Worm (Caenorhabditis elegans): ENCODE measurements around the gene K02E2.7.

The K02E2.7 gene

DNA sequence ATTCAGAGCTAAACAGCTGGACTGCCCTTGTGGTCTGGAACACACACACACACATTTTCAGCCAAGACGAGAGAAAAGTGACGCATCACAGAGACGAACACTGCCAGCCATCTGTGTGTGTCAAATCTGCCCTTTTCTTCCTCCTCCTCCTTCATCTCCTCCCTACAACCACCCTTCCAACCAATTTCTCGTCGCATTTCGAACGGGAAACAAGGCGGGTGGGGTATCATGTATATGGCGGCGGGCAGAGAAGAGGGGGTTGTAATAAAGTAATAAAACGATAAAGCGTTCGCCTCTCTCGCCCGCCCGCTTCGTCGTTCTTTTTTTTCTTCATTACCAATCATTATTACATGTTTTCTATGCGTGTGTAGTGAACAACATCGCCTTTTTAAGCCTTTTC lies 23.4 kb upstream of the K02E2.7 start:
- TF ChIP-seq hnd-1 (tag; optimal IDR thresholded peaks at IDR 0.05) = no peak
- TF ChIP-seq hmbx-1 (tag; optimal IDR thresholded peaks at IDR 0.05) = no peak
- no peak for TF ChIP-seq ceh-13 (GFP tag; optimal IDR thresholded peaks at IDR 0.05)
- TF ChIP-seq tbx-11 (GFP tag; IDR thresholded peaks at IDR 0.05) = no peak
- no peak for TF ChIP-seq pes-1 (GFP tag; IDR thresholded peaks at IDR 0.05)
- TF ChIP-seq flt-1 (GFP tag; IDR thresholded peaks at IDR 0.05) = peak; percentile 17; the same call in 1 of the 2 replicates
- TF ChIP-seq tbx-37 (GFP tag; conservative IDR thresholded peaks at IDR 0.05) = no peak
- TF ChIP-seq ceh-36 (tag; optimal IDR thresholded peaks at IDR 0.05) = peak; percentile 35
- no peak for TF ChIP-seq F13C5.2 (tag; optimal IDR thresholded peaks at IDR 0.05)
- no peak for TF ChIP-seq aly-1 (tag; optimal IDR thresholded peaks at IDR 0.05)
- TF ChIP-seq sea-1 (GFP tag; conservative IDR thresholded peaks at IDR 0.05) = no peak
- TF ChIP-seq ets-7 (tag; optimal IDR thresholded peaks at IDR 0.05) = no peak
- TF ChIP-seq hmg-4 (GFP tag; optimal IDR thresholded peaks at IDR 0.05) = peak; percentile 68
- TF ChIP-seq ama-1 (optimal IDR thresholded peaks at IDR 0.05) = no peak
- TF ChIP-seq B0310.2 (tag; optimal IDR thresholded peaks at IDR 0.05) = no peak

DNA sequence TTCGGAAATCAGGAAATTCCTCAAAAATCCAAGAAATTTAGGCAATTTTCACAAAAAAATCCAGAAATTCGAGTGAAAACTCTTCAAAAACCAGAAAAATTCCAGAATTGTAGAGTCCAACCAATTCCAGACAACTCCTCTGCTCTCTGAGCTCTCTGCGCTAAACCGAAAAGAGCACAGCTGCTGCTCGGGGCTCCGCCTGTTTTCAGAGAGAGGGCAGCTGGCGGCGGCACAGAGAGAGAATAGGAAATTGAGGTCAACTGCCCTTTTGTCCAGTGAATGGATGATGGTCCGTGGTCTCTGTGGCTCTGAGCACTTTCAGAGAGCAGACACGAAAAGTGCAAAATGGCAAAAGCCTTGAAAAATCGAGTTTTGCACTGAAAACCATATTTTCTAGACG lies 22.2 kb upstream of the K02E2.7 start:
- no peak for TF ChIP-seq flt-1 (GFP tag; IDR thresholded peaks at IDR 0.05)
- TF ChIP-seq tbx-11 (GFP tag; IDR thresholded peaks at IDR 0.05) = no peak
- no peak for TF ChIP-seq tra-4 (tag; optimal IDR thresholded peaks at IDR 0.05)
- no peak for TF ChIP-seq hnd-1 (tag; optimal IDR thresholded peaks at IDR 0.05)
- TF ChIP-seq ceh-13 (GFP tag; optimal IDR thresholded peaks at IDR 0.05) = no peak
- TF ChIP-seq tbx-37 (GFP tag; conservative IDR thresholded peaks at IDR 0.05) = no peak
- TF ChIP-seq ceh-36 (tag; optimal IDR thresholded peaks at IDR 0.05) = no peak
- TF ChIP-seq ama-1 (optimal IDR thresholded peaks at IDR 0.05) = no peak
- no peak for TF ChIP-seq F13C5.2 (tag; optimal IDR thresholded peaks at IDR 0.05)
- TF ChIP-seq scrt-1 (GFP tag; IDR thresholded peaks at IDR 0.05) = no peak
- no peak for TF ChIP-seq ets-7 (tag; optimal IDR thresholded peaks at IDR 0.05)
- no peak for TF ChIP-seq pes-1 (GFP tag; IDR thresholded peaks at IDR 0.05)
- no peak for TF ChIP-seq aly-1 (tag; optimal IDR thresholded peaks at IDR 0.05)
- no peak for TF ChIP-seq hmbx-1 (tag; optimal IDR thresholded peaks at IDR 0.05)
- no peak for TF ChIP-seq B0310.2 (tag; optimal IDR thresholded peaks at IDR 0.05)
- TF ChIP-seq sea-1 (GFP tag; conservative IDR thresholded peaks at IDR 0.05) = no peak
- no peak for TF ChIP-seq hmg-4 (GFP tag; optimal IDR thresholded peaks at IDR 0.05)

DNA sequence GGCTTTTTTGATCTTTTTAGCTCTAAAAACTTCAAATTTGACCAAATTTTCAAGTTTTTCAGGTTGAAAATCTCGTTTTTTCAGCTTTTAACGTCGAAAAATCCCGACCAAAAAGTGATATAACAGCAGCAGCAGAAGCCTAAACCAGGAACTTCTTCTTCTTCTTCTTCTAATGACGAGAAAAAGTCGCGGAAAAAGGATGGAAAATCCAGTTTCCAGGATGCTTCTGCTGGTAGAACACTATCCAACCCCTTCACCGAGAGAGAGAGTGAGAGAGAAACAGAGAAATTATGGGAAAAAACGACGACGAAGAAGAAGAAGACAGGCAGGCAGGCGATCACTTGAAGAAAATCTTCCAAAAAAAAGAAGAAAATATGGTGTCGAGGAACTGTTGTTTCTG lies 20.0 kb upstream of the K02E2.7 start:
- TF ChIP-seq hnd-1 (tag; optimal IDR thresholded peaks at IDR 0.05) = no peak
- TF ChIP-seq ceh-13 (GFP tag; optimal IDR thresholded peaks at IDR 0.05) = no peak
- no peak for TF ChIP-seq hmbx-1 (tag; optimal IDR thresholded peaks at IDR 0.05)
- no peak for TF ChIP-seq sea-1 (GFP tag; conservative IDR thresholded peaks at IDR 0.05)
- no peak for TF ChIP-seq scrt-1 (GFP tag; IDR thresholded peaks at IDR 0.05)
- TF ChIP-seq tra-4 (tag; optimal IDR thresholded peaks at IDR 0.05) = no peak
- no peak for TF ChIP-seq aly-1 (tag; optimal IDR thresholded peaks at IDR 0.05)
- TF ChIP-seq tbx-11 (GFP tag; IDR thresholded peaks at IDR 0.05) = no peak
- TF ChIP-seq flt-1 (GFP tag; IDR thresholded peaks at IDR 0.05) = no peak
- no peak for TF ChIP-seq pes-1 (GFP tag; IDR thresholded peaks at IDR 0.05)
- no peak for TF ChIP-seq ama-1 (optimal IDR thresholded peaks at IDR 0.05)
- TF ChIP-seq ceh-36 (tag; optimal IDR thresholded peaks at IDR 0.05) = no peak
- no peak for TF ChIP-seq F13C5.2 (tag; optimal IDR thresholded peaks at IDR 0.05)
- TF ChIP-seq hmg-4 (GFP tag; optimal IDR thresholded peaks at IDR 0.05) = no peak
- no peak for TF ChIP-seq ets-7 (tag; optimal IDR thresholded peaks at IDR 0.05)
- TF ChIP-seq B0310.2 (tag; optimal IDR thresholded peaks at IDR 0.05) = no peak
- no peak for TF ChIP-seq tbx-37 (GFP tag; conservative IDR thresholded peaks at IDR 0.05)

DNA sequence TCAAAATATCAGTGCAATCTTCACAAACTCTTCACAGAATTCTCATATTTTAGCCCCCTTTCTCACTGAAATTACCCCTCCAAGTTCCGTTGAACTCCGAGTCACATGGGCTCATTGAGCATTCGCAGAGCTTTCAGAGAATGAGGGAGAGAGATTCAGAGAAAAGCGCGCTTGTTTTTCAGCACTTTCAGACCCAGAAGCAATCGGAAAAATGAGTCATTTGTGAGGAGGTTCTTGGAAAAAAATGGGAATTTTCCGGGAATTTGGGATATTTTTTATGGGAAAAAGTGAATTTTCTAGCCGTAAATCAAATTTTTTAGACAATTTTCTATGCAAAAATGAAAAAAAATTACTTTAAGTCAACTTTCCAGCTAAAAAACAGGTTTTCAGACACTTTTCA lies 16.0 kb upstream of the K02E2.7 start:
- TF ChIP-seq ama-1 (optimal IDR thresholded peaks at IDR 0.05) (no peak), ceh-36 (tag; optimal IDR thresholded peaks at IDR 0.05) (no peak), sea-1 (GFP tag; conservative IDR thresholded peaks at IDR 0.05) (no peak), hnd-1 (tag; optimal IDR thresholded peaks at IDR 0.05) (no peak), pes-1 (GFP tag; IDR thresholded peaks at IDR 0.05) (no peak), aly-1 (tag; optimal IDR thresholded peaks at IDR 0.05) (no peak), tbx-37 (GFP tag; conservative IDR thresholded peaks at IDR 0.05) (no peak), tra-4 (tag; optimal IDR thresholded peaks at IDR 0.05) (no peak), hmbx-1 (tag; optimal IDR thresholded peaks at IDR 0.05) (no peak), tbx-11 (GFP tag; IDR thresholded peaks at IDR 0.05) (no peak), ceh-13 (GFP tag; optimal IDR thresholded peaks at IDR 0.05) (no peak), scrt-1 (GFP tag; IDR thresholded peaks at IDR 0.05) (no peak), flt-1 (GFP tag; IDR thresholded peaks at IDR 0.05) (no peak), F13C5.2 (tag; optimal IDR thresholded peaks at IDR 0.05) (no peak), ets-7 (tag; optimal IDR thresholded peaks at IDR 0.05) (no peak), B0310.2 (tag; optimal IDR thresholded peaks at IDR 0.05) (no peak), hmg-4 (GFP tag; optimal IDR thresholded peaks at IDR 0.05) (no peak)

DNA sequence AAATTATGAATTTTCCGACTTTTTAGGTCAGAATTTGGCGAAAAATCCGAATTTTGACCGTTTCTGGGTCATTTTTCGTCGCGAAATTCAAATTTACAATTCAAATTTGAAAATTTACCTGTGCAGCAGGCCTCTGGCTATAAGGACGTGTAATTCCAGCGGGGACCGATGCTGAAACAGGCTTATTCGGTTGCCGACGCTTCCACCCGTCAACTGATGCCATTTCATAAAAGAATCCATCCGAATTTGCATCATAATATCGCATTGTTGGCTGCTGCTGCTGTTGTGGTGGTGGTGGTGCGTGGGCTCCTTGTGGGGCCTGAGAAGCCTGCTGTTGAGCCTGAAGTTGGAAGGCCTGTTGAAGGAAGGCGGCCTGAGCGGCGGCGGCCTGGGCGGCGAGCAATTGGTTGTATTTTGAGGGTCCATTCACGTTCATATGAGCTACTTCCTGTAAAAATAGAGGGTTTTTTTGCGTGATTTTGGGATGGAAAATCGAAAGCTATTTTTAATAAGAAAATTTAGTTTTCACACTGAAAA lies 12.8 kb upstream of the K02E2.7 start:
- peak; percentile 55 for TF ChIP-seq ama-1 (optimal IDR thresholded peaks at IDR 0.05)
- TF ChIP-seq ceh-13 (GFP tag; optimal IDR thresholded peaks at IDR 0.05) = no peak

DNA sequence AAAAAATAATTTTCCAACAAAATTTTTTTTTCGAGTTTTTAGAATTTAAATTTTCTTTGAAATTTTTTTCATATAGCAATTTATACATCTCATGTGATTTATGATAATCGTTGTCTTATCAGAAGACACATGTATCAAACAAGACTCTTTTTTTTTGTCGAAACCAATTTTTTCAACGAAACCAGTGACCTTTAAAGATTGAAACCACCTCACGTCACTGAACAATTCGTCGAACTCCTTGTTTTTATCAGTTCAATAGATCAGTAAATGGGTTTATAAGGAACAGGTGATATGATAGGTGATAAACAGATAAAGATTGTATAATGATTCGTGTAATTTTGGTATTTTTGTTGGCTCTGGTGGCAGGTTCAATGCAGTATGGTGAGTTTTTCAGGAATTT lies 6.9 kb upstream of the K02E2.7 start, which contains the start of gene cnc-7:
TSS of gene cnc-7 (plus strand) at position 301 of the 400 bp plus-strand sequence.
- no peak for TF ChIP-seq tra-4 (tag; optimal IDR thresholded peaks at IDR 0.05)
- no peak for TF ChIP-seq ets-7 (tag; optimal IDR thresholded peaks at IDR 0.05)
- no peak for TF ChIP-seq ceh-36 (tag; optimal IDR thresholded peaks at IDR 0.05)
- TF ChIP-seq F13C5.2 (tag; optimal IDR thresholded peaks at IDR 0.05) = no peak
- TF ChIP-seq hmg-4 (GFP tag; optimal IDR thresholded peaks at IDR 0.05) = no peak
- TF ChIP-seq pes-1 (GFP tag; IDR thresholded peaks at IDR 0.05) = no peak
- no peak for TF ChIP-seq scrt-1 (GFP tag; IDR thresholded peaks at IDR 0.05)
- no peak for TF ChIP-seq aly-1 (tag; optimal IDR thresholded peaks at IDR 0.05)
- TF ChIP-seq hnd-1 (tag; optimal IDR thresholded peaks at IDR 0.05) = no peak
- no peak for TF ChIP-seq tbx-37 (GFP tag; conservative IDR thresholded peaks at IDR 0.05)
- TF ChIP-seq B0310.2 (tag; optimal IDR thresholded peaks at IDR 0.05) = no peak
- no peak for TF ChIP-seq hmbx-1 (tag; optimal IDR thresholded peaks at IDR 0.05)
- TF ChIP-seq tbx-11 (GFP tag; IDR thresholded peaks at IDR 0.05) = no peak
- TF ChIP-seq ama-1 (optimal IDR thresholded peaks at IDR 0.05) = no peak
- TF ChIP-seq sea-1 (GFP tag; conservative IDR thresholded peaks at IDR 0.05) = no peak
- TF ChIP-seq ceh-13 (GFP tag; optimal IDR thresholded peaks at IDR 0.05) = no peak
- no peak for TF ChIP-seq flt-1 (GFP tag; IDR thresholded peaks at IDR 0.05)

DNA sequence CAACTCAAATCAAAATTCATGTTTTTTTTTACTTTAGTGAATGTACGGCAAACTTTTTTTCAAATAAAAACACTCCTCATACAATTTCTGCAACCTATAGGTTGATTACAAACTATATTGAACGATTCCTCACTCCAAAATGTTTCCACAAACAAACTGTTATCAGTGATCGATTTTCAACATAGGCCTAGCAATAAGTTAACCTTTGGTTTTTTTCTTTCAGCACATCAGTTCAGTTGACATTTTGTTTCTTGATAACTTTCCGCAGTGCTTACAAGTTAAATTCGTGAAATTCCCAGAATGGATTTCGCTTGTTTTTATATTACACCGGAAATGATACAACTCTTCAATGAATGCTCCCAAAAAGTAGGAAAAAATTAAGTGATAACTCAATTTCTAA lies 573 bp upstream of the K02E2.7 start, which contains the start of gene F53H2.1:
TSS of gene F53H2.1 (plus strand) at position 301 of the 400 bp plus-strand sequence.
- no peak for TF ChIP-seq ceh-13 (GFP tag; optimal IDR thresholded peaks at IDR 0.05)
- TF ChIP-seq ama-1 (optimal IDR thresholded peaks at IDR 0.05) = no peak
- TF ChIP-seq hnd-1 (tag; optimal IDR thresholded peaks at IDR 0.05) = no peak
- no peak for TF ChIP-seq flt-1 (GFP tag; IDR thresholded peaks at IDR 0.05)
- TF ChIP-seq pes-1 (GFP tag; IDR thresholded peaks at IDR 0.05) = no peak
- TF ChIP-seq hmg-4 (GFP tag; optimal IDR thresholded peaks at IDR 0.05) = no peak
- TF ChIP-seq B0310.2 (tag; optimal IDR thresholded peaks at IDR 0.05) = no peak
- TF ChIP-seq tbx-11 (GFP tag; IDR thresholded peaks at IDR 0.05) = no peak
- no peak for TF ChIP-seq F13C5.2 (tag; optimal IDR thresholded peaks at IDR 0.05)
- no peak for TF ChIP-seq aly-1 (tag; optimal IDR thresholded peaks at IDR 0.05)
- TF ChIP-seq hmbx-1 (tag; optimal IDR thresholded peaks at IDR 0.05) = no peak
- TF ChIP-seq scrt-1 (GFP tag; IDR thresholded peaks at IDR 0.05) = no peak
- no peak for TF ChIP-seq ceh-36 (tag; optimal IDR thresholded peaks at IDR 0.05)
- TF ChIP-seq ets-7 (tag; optimal IDR thresholded peaks at IDR 0.05) = no peak
- no peak for TF ChIP-seq tbx-37 (GFP tag; conservative IDR thresholded peaks at IDR 0.05)
- TF ChIP-seq sea-1 (GFP tag; conservative IDR thresholded peaks at IDR 0.05) = no peak
- no peak for TF ChIP-seq tra-4 (tag; optimal IDR thresholded peaks at IDR 0.05)

Data from whole organism, early embryonic.